Worm (Caenorhabditis elegans) whole organism, L4/young adult: Measurements from ENCODE around the gene mtx-2.

Source experiments
- W03F9.2 ChIP-seq: fragments of 150-350 bp; optimal IDR thresholded peaks from 2 replicates; lab custom pipeline; 2014; ENCODE audit warnings: missing biosample characterization, missing genetic modification characterization
- dao-5 ChIP-seq: sonication (generic microtip); optimal IDR thresholded peaks from 2 replicates; lab custom pipeline; 2016; ENCODE audit warnings: missing genotype, missing genetic modification characterization, moderate library complexity, missing compliant biosample characterization
- him-1 ChIP-seq: sonication (generic microtip); optimal IDR thresholded peaks from 2 replicates; lab custom pipeline; 2016; ENCODE audit warnings: missing genotype, missing genetic modification reagents, missing genetic modification characterization, missing compliant biosample characterization

Gene mtx-2

DNA sequence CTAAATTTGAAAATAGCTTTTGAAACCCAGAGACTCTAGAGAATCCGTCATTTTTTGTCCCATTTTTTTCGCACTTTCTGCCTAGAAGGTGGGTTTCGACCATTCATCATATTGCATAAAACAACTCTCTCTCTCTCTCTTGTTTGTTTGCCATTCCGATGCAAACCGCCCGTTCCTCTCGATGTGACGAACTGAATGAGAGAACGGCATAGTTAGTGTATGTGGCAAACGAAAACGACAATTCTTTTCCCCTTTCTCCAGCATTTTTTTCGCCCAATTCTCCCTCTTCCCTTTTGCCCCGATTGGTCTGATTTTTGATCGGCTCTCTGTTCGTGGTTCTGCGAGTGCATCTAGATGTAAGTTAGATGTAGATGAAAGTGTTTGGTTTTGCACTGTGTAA lies 41.9 kb downstream of the mtx-2 start:
- no peak for TF ChIP-seq W03F9.2 (tag; lab: Kevin White, UChicago)
- TF ChIP-seq him-1 = no peak
- no peak for TF ChIP-seq dao-5 (tag; lab: Kevin White, UChicago)

DNA sequence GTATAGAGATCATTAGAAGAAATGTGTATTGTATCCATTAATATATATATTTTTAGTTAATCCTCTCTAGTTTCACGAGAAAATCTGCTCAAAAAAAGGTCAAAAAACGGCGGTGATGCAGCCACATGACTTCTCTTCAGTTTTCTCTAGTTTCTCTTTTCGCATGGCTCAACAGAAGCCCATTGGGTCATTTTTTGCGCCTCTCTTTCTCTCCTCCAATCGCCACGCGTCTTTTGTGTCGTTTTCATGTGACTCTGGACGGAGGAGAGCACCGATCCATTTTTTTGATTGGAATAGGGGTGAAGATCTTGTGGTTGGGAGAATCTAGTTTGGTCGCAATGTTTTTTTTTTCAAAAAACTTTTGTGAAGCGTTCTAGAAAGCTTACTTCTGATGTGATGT lies 42.5 kb downstream of the mtx-2 start:
- TF ChIP-seq him-1 (peak; percentile 52), dao-5 (tag; lab: Kevin White, UChicago) (no peak), W03F9.2 (tag; lab: Kevin White, UChicago) (peak; percentile 47)

DNA sequence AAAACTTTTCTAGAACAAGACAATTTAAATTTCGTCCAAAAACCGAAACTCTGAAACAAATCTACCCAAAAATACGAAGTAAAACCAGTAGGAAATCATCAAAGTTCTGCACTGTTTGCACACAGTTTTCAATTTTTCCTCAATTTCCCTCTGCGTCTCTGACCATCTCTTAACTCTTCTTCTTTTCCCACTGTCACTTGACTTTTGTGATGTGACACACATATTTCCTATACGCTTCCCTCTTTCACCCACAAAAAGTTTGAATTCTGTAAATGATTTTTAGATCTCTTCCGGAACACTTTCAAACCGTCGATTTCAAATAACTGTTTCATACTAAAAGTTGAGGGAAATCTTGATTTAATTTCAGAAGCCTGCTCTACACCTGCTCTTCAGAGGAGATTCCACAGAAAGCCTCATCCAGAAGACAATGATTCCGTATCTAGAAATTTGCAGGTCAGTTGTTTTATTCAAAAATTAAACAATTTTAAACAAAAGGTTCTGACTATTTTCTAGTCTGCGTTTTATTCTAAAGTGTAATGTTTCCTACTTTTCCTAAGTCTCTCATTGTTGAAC lies 44.0 kb downstream of the mtx-2 start, which contains the start of gene ncl-1:
Gene ncl-1, plus strand, starts transcription at position 366 of the 573 bp plus-strand sequence.
- no peak for TF ChIP-seq him-1
- no peak for TF ChIP-seq W03F9.2 (tag; lab: Kevin White, UChicago)
- TF ChIP-seq dao-5 (tag; lab: Kevin White, UChicago) = no peak

DNA sequence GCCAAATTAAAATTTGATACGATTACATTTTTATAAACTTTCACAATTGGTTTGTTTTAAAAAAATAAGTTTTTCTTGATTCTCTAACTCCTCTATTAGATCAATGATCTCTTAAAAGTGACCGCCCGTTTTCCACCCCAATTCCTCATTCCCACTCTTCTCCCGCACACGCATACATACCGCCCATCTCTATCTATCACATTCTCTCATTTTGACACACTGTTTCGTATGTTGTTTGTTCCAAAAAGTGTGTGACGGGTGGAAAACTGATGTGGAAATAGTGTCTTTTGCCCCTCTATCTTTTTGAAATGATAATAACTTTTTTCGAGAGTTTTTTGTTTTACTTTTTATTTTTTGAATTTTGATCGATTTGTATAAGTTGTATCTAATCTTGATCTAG lies 45.1 kb downstream of the mtx-2 start:
- peak; percentile 56 for TF ChIP-seq W03F9.2 (tag; lab: Kevin White, UChicago)
- no peak for TF ChIP-seq dao-5 (tag; lab: Kevin White, UChicago)

DNA sequence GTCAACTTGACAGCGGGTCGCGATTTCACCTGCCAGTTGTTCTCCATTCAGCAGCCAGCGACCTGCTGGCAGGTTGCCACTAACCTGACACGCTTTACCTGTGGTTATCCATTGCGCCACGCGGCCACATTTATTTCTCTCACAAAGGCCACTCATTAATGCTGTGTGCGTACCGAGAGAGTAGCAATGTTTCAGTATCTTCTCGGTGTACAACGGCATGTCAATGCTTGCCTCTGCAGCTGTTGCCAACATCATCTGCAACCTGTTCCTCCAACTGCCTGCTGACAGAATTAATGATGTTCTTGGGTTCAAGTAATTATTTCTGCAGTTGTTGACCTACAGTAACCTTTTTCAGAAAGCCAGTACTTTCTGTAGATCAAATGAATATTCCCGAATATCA lies 46.9 kb downstream of the mtx-2 start:
- TF ChIP-seq him-1 (no peak), dao-5 (tag; lab: Kevin White, UChicago) (no peak), W03F9.2 (tag; lab: Kevin White, UChicago) (no peak)
